Fruit fly (Drosophila melanogaster): ENCODE data around the gene mgl.

mgl gene

dm6 chrX:9350309-9350708, 149.6 kb downstream of the mgl start (continued):
- TF ChIP-seq Nf-YC (tag; optimal IDR thresholded peaks at IDR 0.05): peak; percentile 7
- no peak for TF ChIP-seq Awh (GFP tag; IDR thresholded peaks at IDR 0.05)
- TF ChIP-seq grau (tag; optimal IDR thresholded peaks at IDR 0.05): peak; percentile 62
- TF ChIP-seq CG30403 (GFP tag; optimal IDR thresholded peaks at IDR 0.05): peak; percentile 2
- TF ChIP-seq CG4820 (GFP tag; optimal IDR thresholded peaks at IDR 0.05): no peak
- TF ChIP-seq Sox102F (GFP tag; optimal IDR thresholded peaks at IDR 0.05): peak; percentile 69
- no peak for TF ChIP-seq MTF-1 (GFP tag; optimal IDR thresholded peaks at IDR 0.05; ENCODE audit: borderline replicate concordance)
- no peak for TF ChIP-seq CG7357 (GFP tag; IDR thresholded peaks at IDR 0.05)
- no peak for TF ChIP-seq CG10959 (GFP tag; IDR thresholded peaks at IDR 0.05)
- TF ChIP-seq NfI (GFP tag; optimal IDR thresholded peaks at IDR 0.05): peak; percentile 6
- TF ChIP-seq toy (GFP tag; IDR thresholded peaks at IDR 0.05): no peak
- no peak for TF ChIP-seq CG1792 (GFP tag; optimal IDR thresholded peaks at IDR 0.05)
- TF ChIP-seq dimm (GFP tag; IDR thresholded peaks at IDR 0.05): no peak
- no peak for TF ChIP-seq TFAM (GFP tag; optimal IDR thresholded peaks at IDR 0.05)
- peak; percentile 48 for TF ChIP-seq CG17829 (tag; optimal IDR thresholded peaks at IDR 0.05)
- peak; percentile 22 for TF ChIP-seq fd3F (GFP tag; optimal IDR thresholded peaks at IDR 0.05)
- TF ChIP-seq Jarid2 (GFP tag; optimal IDR thresholded peaks at IDR 0.05): no peak
- no peak for TF ChIP-seq Bdp1 (GFP tag; optimal IDR thresholded peaks at IDR 0.05)
- no peak for TF ChIP-seq mam (GFP tag; optimal IDR thresholded peaks at IDR 0.05)
- peak; percentile 79 for TF ChIP-seq gem (tag; optimal IDR thresholded peaks at IDR 0.05)
- no peak for TF ChIP-seq CG34376 (GFP tag; optimal IDR thresholded peaks at IDR 0.05)
- no peak for TF ChIP-seq da (GFP tag; optimal IDR thresholded peaks at IDR 0.05)
- no peak for TF ChIP-seq CG12769 (tag; optimal IDR thresholded peaks at IDR 0.05)
- peak; percentile 37 for TF ChIP-seq CG7556 (GFP tag; optimal IDR thresholded peaks at IDR 0.05)
- no peak for TF ChIP-seq CG9876 (GFP tag; optimal IDR thresholded peaks at IDR 0.05)
- TF ChIP-seq CG13287 (GFP tag; IDR thresholded peaks at IDR 0.05; ENCODE audit: partially characterized antibody): no peak
- TF ChIP-seq CG12104 (GFP tag; optimal IDR thresholded peaks at IDR 0.05): no peak
- no peak for TF ChIP-seq D (optimal IDR thresholded peaks at IDR 0.05)
- TF ChIP-seq D (GFP tag; optimal IDR thresholded peaks at IDR 0.05): no peak
- no peak for TF ChIP-seq CG12219 (GFP tag; optimal IDR thresholded peaks at IDR 0.05)
- TF ChIP-seq CG1603 (tag; optimal IDR thresholded peaks at IDR 0.05): no peak
- peak; percentile 64 for TF ChIP-seq Ptx1 (GFP tag; IDR thresholded peaks at IDR 0.05)
- no peak for TF ChIP-seq dan (GFP tag; IDR thresholded peaks at IDR 0.05)
- TF ChIP-seq cas (GFP tag; IDR thresholded peaks at IDR 0.05): no peak
- peak; percentile 0 for TF ChIP-seq sug (tag; optimal IDR thresholded peaks at IDR 0.05)
- no peak for TF ChIP-seq ap (GFP tag; IDR thresholded peaks at IDR 0.05)
- no peak for TF ChIP-seq crol (GFP tag; IDR thresholded peaks at IDR 0.05)
- peak; percentile 8 for TF ChIP-seq CG2120 (GFP tag; optimal IDR thresholded peaks at IDR 0.05)
- peak; percentile 40; the same call in 1 of the 2 replicates for TF ChIP-seq vvl (GFP tag; IDR thresholded peaks at IDR 0.05)
- no peak for TF ChIP-seq Side (GFP tag; optimal IDR thresholded peaks at IDR 0.05)
- TF ChIP-seq CG16815 (GFP tag; optimal IDR thresholded peaks at IDR 0.05): no peak
- peak; percentile 16 for TF ChIP-seq bcd (GFP tag; optimal IDR thresholded peaks at IDR 0.05)
- no peak for TF ChIP-seq Rx (GFP tag; IDR thresholded peaks at IDR 0.05)
- TF ChIP-seq prd (optimal IDR thresholded peaks at IDR 0.05): no peak
- peak; percentile 60 for TF ChIP-seq prd (GFP tag; IDR thresholded peaks at IDR 0.05)
- TF ChIP-seq CG2712 (tag; optimal IDR thresholded peaks at IDR 0.05): peak; percentile 71
- TF ChIP-seq fru (optimal IDR thresholded peaks at IDR 0.05): no peak
- no peak for TF ChIP-seq Opbp (GFP tag; IDR thresholded peaks at IDR 0.05; ENCODE audit: partially characterized antibody)
- no peak for TF ChIP-seq hbn (GFP tag; IDR thresholded peaks at IDR 0.05; ENCODE audit: partially characterized antibody)
- TF ChIP-seq lab (GFP tag; optimal IDR thresholded peaks at IDR 0.05): peak; percentile 64
- no peak for TF ChIP-seq HmgZ (tag; optimal IDR thresholded peaks at IDR 0.05)
- peak; percentile 22 for TF ChIP-seq CG6813 (GFP tag; optimal IDR thresholded peaks at IDR 0.05)
- TF ChIP-seq gsb (GFP tag; IDR thresholded peaks at IDR 0.05): no peak

Measured in whole organism, embryonic.